Worm (Caenorhabditis elegans): ENCODE results near the gene Y69H2.9.
"Not testable (repeated sequence)": the region's sequence is repeated elsewhere in the genome, so short reads cannot be mapped to it uniquely, and the experiment has no call there.

Y69H2.9 gene

ce11 chrV:18737646-18738045, 36.3 kb downstream of the Y69H2.9 start:
- no peak for TF ChIP-seq unc-62 (GFP tag; optimal IDR thresholded peaks at IDR 0.05)

ce11 chrV:18742108-18742507, 40.8 kb downstream of the Y69H2.9 start, which contains the start of gene clec-250:
Gene clec-250 (minus strand): TSS chrV:18742208.
- TF ChIP-seq unc-62 (GFP tag; optimal IDR thresholded peaks at IDR 0.05), result no peak

ce11 chrV:18746937-18747660, 45.8 kb downstream of the Y69H2.9 start, which contains the start of gene clec-251:
Gene clec-251 (minus strand): TSS chrV:18746987.
- no peak for TF ChIP-seq unc-62 (GFP tag; optimal IDR thresholded peaks at IDR 0.05)

DNA sequence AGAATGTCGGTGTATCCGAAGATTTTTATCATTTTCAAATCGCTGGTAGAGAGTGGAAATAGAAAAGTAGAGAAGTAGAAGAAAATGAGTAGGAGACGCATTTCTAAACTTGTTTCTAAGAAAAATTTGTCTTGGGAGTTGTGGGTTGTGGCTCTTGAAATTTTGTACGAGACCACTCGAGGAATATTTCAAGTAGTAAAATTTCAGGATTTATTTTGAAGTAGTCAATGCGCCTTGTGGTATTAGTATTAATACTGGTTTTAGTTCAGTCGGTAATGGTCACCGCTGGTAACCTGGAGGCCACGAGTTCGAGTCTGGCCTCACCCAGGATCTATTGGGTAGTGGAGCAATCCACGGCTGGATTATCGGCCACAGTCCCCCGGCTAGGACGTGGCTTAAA, 47.4 kb downstream of the Y69H2.9 start, which contains the start of gene clec-252:
Gene clec-252, minus strand, starts transcription at position 101 of the 400 bp plus-strand sequence.
- no peak for TF ChIP-seq unc-62 (GFP tag; optimal IDR thresholded peaks at IDR 0.05)

DNA sequence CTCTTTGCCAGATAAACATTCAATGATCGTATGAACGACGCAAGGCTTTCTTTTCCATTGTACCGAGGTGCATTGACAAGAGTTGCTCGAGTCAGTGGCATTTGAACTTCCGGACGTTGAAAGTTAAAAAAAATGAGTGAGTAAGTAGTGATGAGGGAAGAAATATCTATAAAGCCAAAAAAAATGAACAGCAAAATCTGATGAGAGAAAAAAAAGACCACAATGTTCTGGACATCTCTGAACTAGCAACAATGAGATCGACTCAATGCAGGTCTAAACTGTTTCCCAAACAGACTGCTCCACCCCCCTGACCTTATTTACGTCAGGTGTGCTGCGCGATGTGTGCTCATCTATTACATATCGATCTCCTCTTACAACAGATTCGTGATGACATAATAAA, 49.1 kb downstream of the Y69H2.9 start, which contains the start of the genes F11D11.21 and F11D11.12:
Gene F11D11.21, minus strand, starts transcription at position 101 of the 400 bp plus-strand sequence.
Gene F11D11.12, minus strand, starts transcription at position 238 of the 400 bp plus-strand sequence.
- TF ChIP-seq unc-62 (GFP tag; optimal IDR thresholded peaks at IDR 0.05), result no peak

DNA sequence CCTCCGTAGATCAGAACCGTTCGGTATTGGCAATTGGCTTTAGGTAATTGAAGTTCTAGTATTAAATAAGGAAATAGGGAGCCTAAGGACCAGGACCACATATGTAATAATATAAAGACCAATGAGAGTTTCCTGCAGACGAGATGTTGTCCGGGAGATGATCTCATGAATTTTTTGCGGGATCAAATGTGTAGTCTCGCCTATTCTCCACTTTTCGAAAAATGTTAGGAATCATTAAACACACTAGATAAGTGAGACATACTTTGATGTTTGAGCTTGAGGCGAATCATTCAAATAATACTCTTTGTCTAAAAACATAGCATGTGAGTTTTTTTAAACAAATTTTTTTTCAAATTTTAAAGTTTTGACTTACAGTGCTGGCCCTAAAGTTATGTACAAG, 51.7 kb downstream of the Y69H2.9 start, which contains the start of gene F11D11.6:
Gene F11D11.6, minus strand, starts transcription at position 101 of the 400 bp plus-strand sequence.
- TF ChIP-seq unc-62 (GFP tag; optimal IDR thresholded peaks at IDR 0.05), result no peak

- TF ChIP-seq unc-62 (GFP tag; optimal IDR thresholded peaks at IDR 0.05), result not testable (repeated sequence)
Observed at ce11 chrV:18754328-18754727, 53.0 kb downstream of the Y69H2.9 start, which contains the start of gene clec-254. Gene clec-254 (minus strand): TSS chrV:18754428.

Data from whole organism, dauer.